Fruit fly (Drosophila melanogaster): ENCODE data around the gene ImpE1.

DNA sequence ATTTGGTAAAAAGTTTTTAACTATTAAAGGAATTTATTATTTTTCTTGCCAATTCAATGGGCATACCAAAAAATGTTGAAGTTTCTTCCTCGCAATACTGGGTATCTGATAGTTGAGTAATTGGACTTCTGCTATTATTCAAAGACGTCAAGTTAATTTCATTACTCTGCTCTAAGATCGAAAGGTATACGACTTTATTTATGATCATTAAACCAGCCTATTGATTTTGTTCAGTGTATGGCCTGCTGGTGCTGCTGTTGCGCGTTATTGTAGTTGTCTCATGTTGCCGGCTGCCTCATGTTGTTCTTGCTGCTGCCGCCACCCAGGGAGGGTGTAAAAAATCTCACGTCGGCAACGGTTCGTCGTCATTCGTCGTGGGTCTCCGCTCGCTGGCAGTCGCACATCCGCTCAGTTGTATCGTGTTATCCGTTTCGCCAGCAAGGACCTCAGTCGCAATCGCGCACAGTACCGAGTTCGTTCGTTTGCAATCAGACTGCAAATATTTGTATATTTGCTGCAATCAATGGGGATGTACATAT lies 23.5 kb downstream of the ImpE1 start, which contains the start of gene CG7120:
- TF ChIP-seq CG12605 (GFP tag; IDR thresholded peaks at IDR 0.05) (no peak; the same call in 1 of the 2 replicates), CG13204 (GFP tag; optimal IDR thresholded peaks at IDR 0.05) (no peak), CG8159 (tag; optimal IDR thresholded peaks at IDR 0.05) (peak; percentile 53), gl (tag; optimal IDR thresholded peaks at IDR 0.05) (no peak)
